Worm (Caenorhabditis elegans) whole organism, L4 larva: Measurements from ENCODE around the gene F58A4.2.

ENCODE experiments used
- T20F7.1 ChIP-seq: fragments of 200-800 bp; sonication (Bioruptor generic); optimal IDR thresholded peaks from 2 replicates; lab custom pipeline; 2018; ENCODE audit warnings: mild to moderate bottlenecking, missing genetic modification characterization, missing compliant biosample characterization
- ama-1 ChIP-seq: fragments of 150-350 bp; optimal IDR thresholded peaks from 2 replicates; lab custom pipeline; 2014; ENCODE audit warnings: inconsistent platforms, mixed read lengths
- ceh-82 ChIP-seq: sonication (generic microtip); optimal IDR thresholded peaks from 2 replicates; lab custom pipeline; 2017; ENCODE audit warnings: missing biosample characterization, missing genetic modification characterization
- daf-16 ChIP-seq, 3 experiments: sonication (generic microtip); optimal IDR thresholded peaks; 2 replicates each; lab custom pipeline; 2016 to 2017; ENCODE audit warnings: missing genetic modification characterization in 3 of 3, missing genetic modification reagents in 3 of 3, mild to moderate bottlenecking in 2 of 3, missing compliant biosample characterization in 2 of 3, missing biosample characterization in 1 of 3, moderate library complexity in 1 of 3
- daf-19 ChIP-seq: fragments of 200-800 bp; sonication (Bioruptor generic); conservative IDR thresholded peaks from 2 replicates; pipeline ENCODE4 v1.3.6; 2022; ENCODE audit warnings: missing genetic modification characterization, missing compliant biosample characterization
- mdl-1 ChIP-seq, 2 experiments: fragments of 150-350 bp in 1 of 2; sonication (generic microtip) in 1 of 2; optimal IDR thresholded peaks; 2 replicates each; lab custom pipeline; 2014 to 2017; ENCODE audit warnings: missing biosample characterization in 2 of 2, missing genetic modification characterization in 2 of 2
- nhr-237 ChIP-seq: sonication (generic microtip); optimal IDR thresholded peaks from 2 replicates; lab custom pipeline; 2017; ENCODE audit warnings: missing biosample characterization, missing genetic modification characterization
- skn-1 ChIP-seq: fragments of 150-350 bp; optimal IDR thresholded peaks from 2 replicates; lab custom pipeline; 2014; ENCODE audit warnings: missing biosample characterization, missing genetic modification characterization
- snpc-4 ChIP-seq: fragments of 150-350 bp; optimal IDR thresholded peaks from 2 replicates; lab custom pipeline; 2014; ENCODE audit warnings: missing biosample characterization, missing genetic modification characterization
- spr-3 ChIP-seq: fragments of 200-800 bp; sonication (Bioruptor generic); optimal IDR thresholded peaks from 2 replicates; lab custom pipeline; 2018; ENCODE audit warnings: mild to moderate bottlenecking, missing genetic modification characterization, missing compliant biosample characterization

DNA sequence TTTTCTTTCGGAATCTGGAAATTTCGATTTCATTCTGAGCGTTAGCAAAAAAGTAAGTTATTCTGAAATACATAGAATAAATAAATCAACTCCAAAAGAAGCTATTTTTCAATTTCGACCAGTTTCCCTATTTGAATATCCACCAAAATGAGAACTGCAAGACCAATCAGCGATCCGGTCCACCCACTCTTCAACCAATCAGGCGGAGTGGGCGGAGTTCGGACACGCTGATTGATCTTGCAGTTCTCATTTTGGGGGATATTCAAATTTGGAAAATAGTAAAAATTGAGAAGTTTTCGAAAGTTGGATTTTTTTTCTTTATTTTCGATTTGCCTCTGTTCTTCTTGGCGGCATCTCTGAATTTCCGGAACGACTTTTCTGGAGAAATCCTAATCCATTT, 29.7 kb downstream of the F58A4.2 start:
- TF ChIP-seq skn-1 (tag; lab: Kevin White, UChicago) (no peak), nhr-237 (tag; lab: Kevin White, UChicago) (no peak), daf-19 (no peak), ceh-82 (tag; lab: Kevin White, UChicago) (no peak), spr-3 (no peak), ama-1 (lab: Kevin White, UChicago) (no peak), daf-16 (GFP tag; optimal IDR thresholded peaks at IDR 0.05; lab: Kevin White, UChicago) (no peak), daf-16 (tag; optimal IDR thresholded peaks at IDR 0.05; lab: Kevin White, UChicago) (no peak), mdl-1 (tag; optimal IDR thresholded peaks at IDR 0.05; lab: Kevin White, UChicago) (no peak), T20F7.1 (GFP tag; lab: Kevin White, UChicago) (no peak), snpc-4 (tag; lab: Kevin White, UChicago) (no peak)
